Fruit fly (Drosophila melanogaster) whole organism, embryonic: ENCODE measurements around the gene CG13367.

ENCODE experiments used
- CG10267 ChIP-seq: fragments of 200-800 bp; sonication (Bioruptor generic); optimal IDR thresholded peaks from 2 replicates; lab custom pipeline; 2018; ENCODE audit warnings: missing biosample characterization, mild to moderate bottlenecking, missing genetic modification characterization, moderate library complexity
- CG11093 ChIP-seq: fragments of 200-800 bp; sonication (Bioruptor generic); IDR thresholded peaks from 3 replicates; pipeline ENCODE4 v1.3.6; 2022; ENCODE audit warnings: missing biosample characterization, missing genetic modification characterization
- CG11398 ChIP-seq: fragments of 200-800 bp; sonication (Bioruptor generic); optimal IDR thresholded peaks from 2 replicates; lab custom pipeline; 2016; ENCODE audit warnings: missing biosample characterization, missing genetic modification characterization
- CG11456 ChIP-seq: fragments of 200-800 bp; sonication (Bioruptor generic); IDR thresholded peaks from 3 replicates; pipeline ENCODE4 v1.3.6; 2022; ENCODE audit warnings: missing biosample characterization, missing genetic modification characterization
- CG12236 ChIP-seq: fragments of 200-800 bp; sonication (Bioruptor generic); optimal IDR thresholded peaks from 2 replicates; lab custom pipeline; 2016; ENCODE audit warnings: missing biosample characterization, missing genetic modification characterization
- CG12942 ChIP-seq: fragments of 200-800 bp; sonication (Bioruptor generic); optimal IDR thresholded peaks from 3 replicates; lab custom pipeline; 2016; ENCODE audit warnings: missing biosample characterization, missing genetic modification characterization
- CG15073 ChIP-seq: fragments of 200-800 bp; sonication (Bioruptor generic); optimal IDR thresholded peaks from 2 replicates; lab custom pipeline; 2016; ENCODE audit warnings: missing biosample characterization, missing genetic modification characterization
- CG1792 ChIP-seq: fragments of 200-800 bp; sonication (Bioruptor generic); optimal IDR thresholded peaks from 2 replicates; lab custom pipeline; 2016; ENCODE audit warnings: missing biosample characterization, missing genetic modification characterization
- CG31441 ChIP-seq: fragments of 200-800 bp; sonication (Bioruptor generic); IDR thresholded peaks from 2 replicates; pipeline ENCODE4 v1.3.6; 2022; ENCODE audit warnings: missing biosample characterization, missing genetic modification characterization
- CG34376 ChIP-seq: fragments of 200-800 bp; sonication (Bioruptor generic); optimal IDR thresholded peaks from 2 replicates; lab custom pipeline; 2018; ENCODE audit warnings: missing biosample characterization, mild to moderate bottlenecking, missing genetic modification characterization
- CG4404 ChIP-seq: fragments of 200-800 bp; sonication (Bioruptor generic); IDR thresholded peaks from 2 replicates; pipeline ENCODE4 v1.3.6; 2022; ENCODE audit warnings: missing biosample characterization, missing genetic modification characterization
- CG6765 ChIP-seq: fragments of 200-800 bp; sonication (Bioruptor generic); optimal IDR thresholded peaks from 3 replicates; lab custom pipeline; 2017; ENCODE audit warnings: missing biosample characterization, mild to moderate bottlenecking, missing genetic modification characterization
- CG7556 ChIP-seq: fragments of 200-800 bp; sonication (Bioruptor generic); optimal IDR thresholded peaks from 2 replicates; lab custom pipeline; 2017; ENCODE audit warnings: missing biosample characterization, mild to moderate bottlenecking, missing genetic modification characterization
- CG7839 ChIP-seq: fragments of 200-800 bp; sonication (Bioruptor generic); optimal IDR thresholded peaks from 3 replicates; lab custom pipeline; 2018; ENCODE audit warnings: missing biosample characterization, mild to moderate bottlenecking, missing genetic modification characterization, moderate library complexity
- CG7928 ChIP-seq: fragments of 200-800 bp; sonication (Bioruptor generic); optimal IDR thresholded peaks from 2 replicates; lab custom pipeline; 2017; ENCODE audit warnings: missing biosample characterization, mild to moderate bottlenecking, missing genetic modification characterization
- CG7963 ChIP-seq: fragments of 200-800 bp; sonication (Bioruptor generic); IDR thresholded peaks from 3 replicates; pipeline ENCODE4 v1.3.6; 2022; ENCODE audit warnings: missing biosample characterization, missing genetic modification characterization; ENCODE audit not compliant: partially characterized antibody
- CG8089 ChIP-seq: fragments of 200-800 bp; sonication (Bioruptor generic); optimal IDR thresholded peaks from 3 replicates; lab custom pipeline; 2016; ENCODE audit warnings: missing biosample characterization, missing genetic modification characterization
- CG8290 ChIP-seq, 3 experiments: fragments of 200-800 bp; sonication (Bioruptor generic); optimal IDR thresholded peaks; 2 replicates each; lab custom pipeline; 2016 to 2019; ENCODE audit warnings: missing biosample characterization in 3 of 3, missing genetic modification characterization in 3 of 3, mild to moderate bottlenecking in 2 of 3, moderate library complexity in 1 of 3
- CG8765 ChIP-seq: fragments of 200-800 bp; sonication (Bioruptor generic); IDR thresholded peaks from 2 replicates; pipeline ENCODE4 v1.3.6; 2022; ENCODE audit warnings: missing biosample characterization, missing genetic modification characterization
- CHES-1-like ChIP-seq: fragments of 200-800 bp; sonication (Bioruptor generic); optimal IDR thresholded peaks from 2 replicates; lab custom pipeline; 2016; ENCODE audit warnings: missing biosample characterization, missing genetic modification characterization
- CoRest ChIP-seq: fragments of 200-800 bp; sonication (Bioruptor generic); optimal IDR thresholded peaks from 3 replicates; lab custom pipeline; 2018; ENCODE audit warnings: missing biosample characterization, mild to moderate bottlenecking, missing genetic modification characterization, moderate library complexity
- D ChIP-seq, 2 experiments: fragments of 200-800 bp in 1 of 2; fragments of >200 bp in 1 of 2; sonication (Bioruptor generic) in 1 of 2; optimal IDR thresholded peaks; 2 replicates in 1 of 2; 3 replicates in 1 of 2; lab custom pipeline; 2017; ENCODE audit warnings: mild to moderate bottlenecking in 1 of 2, missing biosample characterization in 1 of 2, missing genetic modification characterization in 1 of 2, missing genetic modification reagents in 1 of 2
- Dip2 ChIP-seq: fragments of 200-800 bp; sonication (Bioruptor generic); IDR thresholded peaks from 2 replicates; pipeline ENCODE4 v1.3.6; 2022; ENCODE audit warnings: missing biosample characterization, missing genetic modification characterization
- Dll ChIP-seq: fragments of 200-800 bp; sonication (Bioruptor generic); IDR thresholded peaks from 4 replicates; pipeline ENCODE4 v1.3.6; 2022; ENCODE audit warnings: missing biosample characterization, missing genetic modification characterization; ENCODE audit not compliant: partially characterized antibody
- Eip74EF ChIP-seq, 2 experiments: fragments of 200-800 bp in 1 of 2; fragments of >200 bp in 1 of 2; sonication (Bioruptor generic) in 1 of 2; optimal IDR thresholded peaks; 2 replicates each; lab custom pipeline; 2017 to 2019; ENCODE audit warnings: missing biosample characterization in 2 of 2, missing genetic modification characterization in 2 of 2, mild to moderate bottlenecking in 1 of 2, moderate library complexity in 1 of 2
- Myb ChIP-seq: fragments of 200-800 bp; sonication (Bioruptor generic); optimal IDR thresholded peaks from 2 replicates; lab custom pipeline; 2016; ENCODE audit warnings: missing biosample characterization, missing genetic modification characterization
- Nf-YB ChIP-seq: fragments of 200-800 bp; sonication (Bioruptor generic); optimal IDR thresholded peaks from 3 replicates; lab custom pipeline; 2019; ENCODE audit warnings: missing biosample characterization, mild to moderate bottlenecking, missing genetic modification characterization, moderate library complexity
- Six4 ChIP-seq: fragments of 200-800 bp; sonication (Bioruptor generic); optimal IDR thresholded peaks from 2 replicates; lab custom pipeline; 2016; ENCODE audit warnings: missing biosample characterization, missing genetic modification characterization
- YL-1 ChIP-seq: fragments of 200-800 bp; sonication (Bioruptor generic); optimal IDR thresholded peaks from 3 replicates; lab custom pipeline; 2017; ENCODE audit warnings: missing biosample characterization, mild to moderate bottlenecking, missing genetic modification characterization
- cg ChIP-seq: fragments of 200-800 bp; sonication (Bioruptor generic); optimal IDR thresholded peaks from 3 replicates; lab custom pipeline; 2019; ENCODE audit warnings: missing biosample characterization, mild to moderate bottlenecking, missing genetic modification characterization, moderate library complexity
- ci ChIP-seq: fragments of 200-800 bp; sonication (Bioruptor generic); IDR thresholded peaks from 3 replicates; pipeline ENCODE4 v1.3.6; 2022; ENCODE audit warnings: missing biosample characterization, missing genetic modification characterization
- dimm ChIP-seq: fragments of 200-800 bp; sonication (Bioruptor generic); IDR thresholded peaks from 2 replicates; pipeline ENCODE4 v1.3.6; 2022; ENCODE audit warnings: missing biosample characterization, missing genetic modification characterization
- dysf ChIP-seq: fragments of 200-800 bp; sonication (Bioruptor generic); IDR thresholded peaks from 3 replicates; pipeline ENCODE4 v1.3.6; 2022; ENCODE audit warnings: missing biosample characterization, missing genetic modification characterization
- emc ChIP-seq: fragments of 200-800 bp; sonication (Bioruptor generic); optimal IDR thresholded peaks from 2 replicates; lab custom pipeline; 2016; ENCODE audit warnings: missing biosample characterization, missing genetic modification characterization
- ems ChIP-seq: fragments of 200-800 bp; sonication (Bioruptor generic); optimal IDR thresholded peaks from 3 replicates; lab custom pipeline; 2016; ENCODE audit warnings: missing biosample characterization, missing genetic modification characterization
- eve ChIP-seq, 2 experiments: fragments of >200 bp; optimal IDR thresholded peaks; 2 replicates each; lab custom pipeline; 2017; ENCODE audit warnings: missing biosample characterization in 2 of 2, missing genetic modification characterization in 2 of 2
- fd96Cb ChIP-seq: fragments of 200-800 bp; sonication (Bioruptor generic); optimal IDR thresholded peaks from 2 replicates; lab custom pipeline; 2018; ENCODE audit warnings: missing biosample characterization, mild to moderate bottlenecking, missing genetic modification characterization, moderate library complexity
- gfzf ChIP-seq: fragments of 200-800 bp; sonication (Bioruptor generic); optimal IDR thresholded peaks from 2 replicates; lab custom pipeline; 2016; ENCODE audit warnings: missing biosample characterization, mild to moderate bottlenecking, missing genetic modification characterization, moderate library complexity
- grn ChIP-seq: fragments of 200-800 bp; sonication (Bioruptor generic); optimal IDR thresholded peaks from 3 replicates; lab custom pipeline; 2017; ENCODE audit warnings: missing biosample characterization, missing genetic modification characterization
- gsb-n ChIP-seq: fragments of 200-800 bp; sonication (Bioruptor generic); optimal IDR thresholded peaks from 3 replicates; lab custom pipeline; 2018; ENCODE audit warnings: missing biosample characterization, mild to moderate bottlenecking, missing genetic modification characterization
- hb ChIP-seq: fragments of 200-800 bp; sonication (Bioruptor generic); IDR thresholded peaks from 3 replicates; pipeline ENCODE4 v1.3.6; 2022; ENCODE audit warnings: missing biosample characterization, missing genetic modification characterization; ENCODE audit not compliant: partially characterized antibody
- kah ChIP-seq: fragments of 200-800 bp; sonication (Bioruptor generic); optimal IDR thresholded peaks from 2 replicates; lab custom pipeline; 2018; ENCODE audit warnings: missing biosample characterization, mild to moderate bottlenecking, missing genetic modification characterization
- nau ChIP-seq: fragments of 200-800 bp; sonication (Bioruptor generic); optimal IDR thresholded peaks from 3 replicates; lab custom pipeline; 2017; ENCODE audit warnings: missing biosample characterization, mild to moderate bottlenecking, missing genetic modification characterization, missing genetic modification reagents
- onecut ChIP-seq: fragments of 200-800 bp; sonication (Bioruptor generic); IDR thresholded peaks from 2 replicates; pipeline ENCODE4 v1.3.6; 2022; ENCODE audit warnings: missing biosample characterization, missing genetic modification characterization
- rib ChIP-seq: fragments of 200-800 bp; sonication (Bioruptor generic); IDR thresholded peaks from 2 replicates; pipeline ENCODE4 v1.3.6; 2022; ENCODE audit warnings: missing biosample characterization, missing genetic modification characterization
- ro ChIP-seq: fragments of 200-800 bp; sonication (Bioruptor generic); IDR thresholded peaks from 2 replicates; pipeline ENCODE4 v1.3.6; 2022; ENCODE audit warnings: missing biosample characterization, missing genetic modification characterization
- seq ChIP-seq: fragments of 200-800 bp; sonication (Bioruptor generic); IDR thresholded peaks from 2 replicates; pipeline ENCODE4 v1.3.6; 2022; ENCODE audit warnings: missing biosample characterization, missing genetic modification characterization
- ssp ChIP-seq: fragments of 200-800 bp; sonication (Bioruptor generic); IDR thresholded peaks from 2 replicates; pipeline ENCODE4 v1.3.6; 2022; ENCODE audit warnings: missing biosample characterization, missing genetic modification characterization

Gene CG13367

dm6 chrX:686437-686972 is 41.9 kb downstream of the CG13367 start, which contains the start of gene sdk (continued):
- TF ChIP-seq CG1792 (GFP tag; lab: Kevin White, UChicago) (peak; percentile 84), cg (GFP tag; lab: Kevin White, UChicago) (no peak), YL-1 (GFP tag; lab: Kevin White, UChicago) (peak; percentile 50), ro (GFP tag; lab: Robert Waterston, UW) (peak; percentile 71; the same call in 1 of the 2 replicates), CG8290 (GFP tag; optimal IDR thresholded peaks at IDR 0.05; lab: Kevin White, UChicago) (peak; percentile 87), CG8290 (tag; optimal IDR thresholded peaks at IDR 0.05; lab: Kevin White, UChicago) (peak; percentile 4 to 80), CHES-1-like (GFP tag; lab: Kevin White, UChicago) (peak; percentile 95), seq (GFP tag; lab: Robert Waterston, UW) (peak; percentile 90), CG8089 (GFP tag; lab: Kevin White, UChicago) (peak; percentile 88), ci (GFP tag; lab: Robert Waterston, UW) (peak; percentile 91), onecut (GFP tag; lab: Robert Waterston, UW) (peak; percentile 79), D (optimal IDR thresholded peaks at IDR 0.05; lab: Kevin White, UChicago) (peak; percentile 76), D (GFP tag; optimal IDR thresholded peaks at IDR 0.05; lab: Kevin White, UChicago) (peak; percentile 91), CG31441 (peak; percentile 93), CG34376 (GFP tag; lab: Kevin White, UChicago) (peak; percentile 87), dysf (GFP tag; lab: Robert Waterston, UW) (peak; percentile 92), gsb-n (tag; lab: Kevin White, UChicago) (peak; percentile 90), CG12236 (GFP tag; lab: Kevin White, UChicago) (peak; percentile 84), Myb (peak; percentile 75), CG12942 (GFP tag; lab: Kevin White, UChicago) (peak; percentile 89), ems (GFP tag; lab: Kevin White, UChicago) (peak; percentile 89), nau (GFP tag; lab: Kevin White, UChicago) (peak; percentile 93), CG11398 (GFP tag; lab: Kevin White, UChicago) (peak; percentile 93), gfzf (GFP tag; lab: Kevin White, UChicago) (no peak), CG11456 (peak; percentile 78; the same call in 2 of the 3 replicates), CG15073 (GFP tag; lab: Kevin White, UChicago) (peak; percentile 65), CG7556 (GFP tag; lab: Kevin White, UChicago) (peak; percentile 95), grn (GFP tag; lab: Kevin White, UChicago) (peak; percentile 42), CoRest (tag; lab: Kevin White, UChicago) (peak; percentile 93), Nf-YB (GFP tag; lab: Kevin White, UChicago) (peak; percentile 82), CG10267 (peak; percentile 86), CG6765 (GFP tag; lab: Kevin White, UChicago) (peak; percentile 89), dimm (GFP tag; lab: Robert Waterston, UW) (0 out of 2 replicates have a peak, but pooled peaks have one; percentile 4), kah (GFP tag; lab: Kevin White, UChicago) (peak; percentile 71), emc (GFP tag; lab: Kevin White, UChicago) (peak; percentile 74), Dll (GFP tag; lab: Robert Waterston, UW) (peak; percentile 64; the same call in 3 of the 4 replicates), hb (peak; percentile 74; the same call in 2 of the 3 replicates), CG7928 (peak; percentile 50), Dip2 (GFP tag; lab: Robert Waterston, UW) (no peak; the same call in 1 of the 2 replicates), fd96Cb (tag; lab: Kevin White, UChicago) (peak; percentile 87), CG11093 (peak; percentile 86), CG4404 (peak; percentile 89), CG8765 (GFP tag; lab: Robert Waterston, UW) (peak; percentile 67; the same call in 1 of the 2 replicates), eve (GFP tag; optimal IDR thresholded peaks at IDR 0.05; lab: Kevin White, UChicago) (peak; percentile 55 to 97), ssp (GFP tag; lab: Robert Waterston, UW) (peak; percentile 73), CG7963 (peak; percentile 53; the same call in 2 of the 3 replicates), Six4 (GFP tag; lab: Kevin White, UChicago) (peak; percentile 91), rib (GFP tag; lab: Robert Waterston, UW) (peak; percentile 83), CG7839 (tag; lab: Kevin White, UChicago) (peak; percentile 91), Eip74EF (GFP tag; optimal IDR thresholded peaks at IDR 0.05; lab: Kevin White, UChicago) (peak in 1 of 2 experiments; percentile 92)
